Fruit fly (Drosophila melanogaster): ENCODE results near the gene CG17195.

The CG17195 gene

dm6 chr3R:25763005-25763404, 14.0 kb downstream of the CG17195 start, which contains the start of gene LpR1:
LpR1 (minus strand) TSS chr3R:25763105.
- TF ChIP-seq ttk (optimal IDR thresholded peaks at IDR 0.05) (no peak), insv (optimal IDR thresholded peaks at IDR 0.05) (no peak), psq (optimal IDR thresholded peaks at IDR 0.05) (no peak), h (optimal IDR thresholded peaks at IDR 0.05) (no peak), Sin3A (optimal IDR thresholded peaks at IDR 0.05) (no peak), Myc (optimal IDR thresholded peaks at IDR 0.05) (no peak)

- TF ChIP-seq psq (optimal IDR thresholded peaks at IDR 0.05), result no peak
- TF ChIP-seq ttk (optimal IDR thresholded peaks at IDR 0.05), result no peak
- no peak for TF ChIP-seq h (optimal IDR thresholded peaks at IDR 0.05)
- no peak for TF ChIP-seq Sin3A (optimal IDR thresholded peaks at IDR 0.05)
- TF ChIP-seq insv (optimal IDR thresholded peaks at IDR 0.05), result no peak
- TF ChIP-seq Myc (optimal IDR thresholded peaks at IDR 0.05), result no peak
Measured at dm6 chr3R:25762005-25762764, 14.8 kb downstream of the CG17195 start.

DNA sequence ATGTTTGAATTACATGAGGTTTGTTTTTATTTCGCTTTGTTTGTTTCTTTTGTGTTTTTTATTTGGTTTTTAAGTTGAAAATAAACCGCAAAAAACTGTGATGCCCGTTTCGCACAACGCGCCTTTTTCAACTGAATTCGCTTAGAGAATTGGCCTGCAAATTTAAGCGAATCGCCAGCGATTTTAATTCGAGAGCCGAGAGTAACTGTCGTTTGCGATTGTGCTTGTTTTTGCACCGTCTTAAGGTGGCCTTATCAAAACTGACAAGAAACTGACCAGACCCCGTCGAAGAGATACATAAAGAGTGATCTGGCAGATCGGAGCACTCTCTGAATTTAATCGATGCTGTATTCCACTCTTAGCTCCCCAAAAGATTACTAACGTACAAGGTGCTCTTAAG, 16.8 kb downstream of the CG17195 start:
- TF ChIP-seq h (optimal IDR thresholded peaks at IDR 0.05) (no peak), psq (optimal IDR thresholded peaks at IDR 0.05) (no peak), Sin3A (optimal IDR thresholded peaks at IDR 0.05) (no peak)

DNA sequence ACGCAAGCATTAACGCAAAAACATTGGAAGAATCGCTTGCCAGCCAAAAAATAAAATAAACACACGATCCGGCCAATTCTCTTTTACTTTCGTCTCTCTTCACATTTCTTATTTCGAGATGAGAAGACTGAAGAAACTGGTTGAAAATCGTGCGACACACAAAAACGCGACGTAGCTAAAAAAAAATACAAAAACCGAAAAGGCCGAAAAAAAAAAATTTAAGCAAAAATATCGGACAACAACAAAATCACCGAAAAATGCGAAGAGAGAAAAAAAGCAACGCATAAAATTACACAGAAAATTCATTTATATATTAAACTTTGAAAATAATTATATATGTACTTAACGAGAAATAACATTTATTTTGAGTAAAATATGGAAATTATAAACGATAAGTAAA, 17.6 kb downstream of the CG17195 start:
- TF ChIP-seq ttk (optimal IDR thresholded peaks at IDR 0.05) (no peak), Sin3A (optimal IDR thresholded peaks at IDR 0.05) (no peak), insv (optimal IDR thresholded peaks at IDR 0.05) (no peak), h (optimal IDR thresholded peaks at IDR 0.05) (no peak), psq (optimal IDR thresholded peaks at IDR 0.05) (no peak), Myc (optimal IDR thresholded peaks at IDR 0.05) (no peak)

- TF ChIP-seq h (optimal IDR thresholded peaks at IDR 0.05), result no peak
Measured at dm6 chr3R:25755864-25756507, 21.0 kb downstream of the CG17195 start.

dm6 chr3R:25754844-25755429, 22.1 kb downstream of the CG17195 start:
- no peak for TF ChIP-seq psq (optimal IDR thresholded peaks at IDR 0.05)
- TF ChIP-seq insv (optimal IDR thresholded peaks at IDR 0.05), result no peak
- no peak for TF ChIP-seq Myc (optimal IDR thresholded peaks at IDR 0.05)
- no peak for TF ChIP-seq h (optimal IDR thresholded peaks at IDR 0.05)

DNA sequence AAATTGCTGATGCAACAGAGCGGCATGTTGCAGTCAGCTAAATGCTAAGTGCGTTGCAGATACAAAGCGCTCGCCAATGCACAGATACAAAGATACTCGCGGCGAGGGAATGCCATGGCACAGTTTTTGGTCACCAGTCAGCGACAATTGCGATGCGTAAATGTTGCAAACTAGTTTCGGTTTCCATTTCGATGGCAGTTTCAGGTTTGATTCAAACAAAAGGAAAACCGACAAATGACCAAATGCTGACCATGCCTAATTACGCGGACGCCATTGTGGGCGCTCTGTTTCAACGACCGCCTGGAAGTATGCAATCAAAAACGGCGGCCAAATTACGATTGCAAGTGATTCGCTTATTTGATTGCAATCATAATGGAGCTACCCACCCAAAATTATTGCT, 23.2 kb downstream of the CG17195 start:
- no peak for TF ChIP-seq h (optimal IDR thresholded peaks at IDR 0.05)
- TF ChIP-seq Sin3A (optimal IDR thresholded peaks at IDR 0.05), result no peak
- TF ChIP-seq insv (optimal IDR thresholded peaks at IDR 0.05), result no peak
- TF ChIP-seq ttk (optimal IDR thresholded peaks at IDR 0.05), result no peak
- TF ChIP-seq psq (optimal IDR thresholded peaks at IDR 0.05), result no peak
- TF ChIP-seq Myc (optimal IDR thresholded peaks at IDR 0.05), result no peak

DNA sequence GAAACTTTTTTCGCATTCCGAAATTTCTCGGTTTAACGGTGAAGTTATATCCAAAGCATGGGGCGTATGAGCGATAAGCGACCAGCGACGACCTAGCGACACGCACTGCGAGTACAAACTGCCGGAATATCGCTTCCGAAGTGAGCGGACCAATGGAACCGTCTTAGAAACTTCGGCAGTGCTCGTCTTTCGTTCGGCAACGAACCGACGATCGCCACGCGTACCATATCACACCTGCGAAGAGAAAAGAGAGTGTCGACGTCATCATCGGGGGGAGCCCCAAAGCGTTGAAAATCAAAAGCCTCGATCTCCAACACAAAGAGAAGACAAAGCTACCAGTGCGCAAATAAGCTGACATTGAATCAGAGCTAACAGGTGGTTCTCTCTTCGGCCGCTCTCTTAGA, 36.6 kb downstream of the CG17195 start, which contains the start of gene LpR2:
LpR2 (minus strand) TSS at position 118 of the 404 bp plus-strand sequence.
- TF ChIP-seq h (optimal IDR thresholded peaks at IDR 0.05) (no peak), ttk (optimal IDR thresholded peaks at IDR 0.05) (no peak), Sin3A (optimal IDR thresholded peaks at IDR 0.05) (no peak), insv (optimal IDR thresholded peaks at IDR 0.05) (no peak), psq (optimal IDR thresholded peaks at IDR 0.05) (no peak), Myc (optimal IDR thresholded peaks at IDR 0.05) (no peak)

DNA sequence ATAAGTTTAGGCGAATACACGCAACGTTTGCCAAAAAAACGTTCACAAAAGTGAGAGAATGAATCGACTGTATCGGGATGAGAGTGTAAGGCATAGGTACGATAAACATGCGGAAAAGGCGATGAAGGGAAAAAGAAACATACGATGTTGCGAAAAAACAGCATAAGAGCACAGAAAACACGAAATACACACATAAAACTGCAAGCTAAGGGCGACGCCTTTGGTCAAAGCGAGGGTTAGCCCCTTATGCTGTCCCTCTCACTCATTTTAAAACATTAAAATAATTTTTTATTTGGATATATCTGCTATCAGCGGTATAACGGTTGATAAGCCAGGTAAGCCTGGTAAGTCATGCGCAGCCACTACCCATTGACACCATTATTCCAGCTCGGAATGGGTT, 37.3 kb downstream of the CG17195 start:
- TF ChIP-seq Sin3A (optimal IDR thresholded peaks at IDR 0.05) (no peak), ttk (optimal IDR thresholded peaks at IDR 0.05) (no peak), h (optimal IDR thresholded peaks at IDR 0.05) (no peak), Myc (optimal IDR thresholded peaks at IDR 0.05) (no peak), psq (optimal IDR thresholded peaks at IDR 0.05) (no peak), insv (optimal IDR thresholded peaks at IDR 0.05) (no peak)

- TF ChIP-seq ttk (optimal IDR thresholded peaks at IDR 0.05) (no peak), insv (optimal IDR thresholded peaks at IDR 0.05) (no peak), Sin3A (optimal IDR thresholded peaks at IDR 0.05) (no peak)
Measured at dm6 chr3R:25737735-25738371, 39.1 kb downstream of the CG17195 start.

dm6 chr3R:25735801-25736068, 41.3 kb downstream of the CG17195 start:
- TF ChIP-seq insv (optimal IDR thresholded peaks at IDR 0.05) (no peak), h (optimal IDR thresholded peaks at IDR 0.05) (no peak), ttk (optimal IDR thresholded peaks at IDR 0.05) (no peak), psq (optimal IDR thresholded peaks at IDR 0.05) (no peak), Myc (optimal IDR thresholded peaks at IDR 0.05) (no peak), Sin3A (optimal IDR thresholded peaks at IDR 0.05) (no peak)

DNA sequence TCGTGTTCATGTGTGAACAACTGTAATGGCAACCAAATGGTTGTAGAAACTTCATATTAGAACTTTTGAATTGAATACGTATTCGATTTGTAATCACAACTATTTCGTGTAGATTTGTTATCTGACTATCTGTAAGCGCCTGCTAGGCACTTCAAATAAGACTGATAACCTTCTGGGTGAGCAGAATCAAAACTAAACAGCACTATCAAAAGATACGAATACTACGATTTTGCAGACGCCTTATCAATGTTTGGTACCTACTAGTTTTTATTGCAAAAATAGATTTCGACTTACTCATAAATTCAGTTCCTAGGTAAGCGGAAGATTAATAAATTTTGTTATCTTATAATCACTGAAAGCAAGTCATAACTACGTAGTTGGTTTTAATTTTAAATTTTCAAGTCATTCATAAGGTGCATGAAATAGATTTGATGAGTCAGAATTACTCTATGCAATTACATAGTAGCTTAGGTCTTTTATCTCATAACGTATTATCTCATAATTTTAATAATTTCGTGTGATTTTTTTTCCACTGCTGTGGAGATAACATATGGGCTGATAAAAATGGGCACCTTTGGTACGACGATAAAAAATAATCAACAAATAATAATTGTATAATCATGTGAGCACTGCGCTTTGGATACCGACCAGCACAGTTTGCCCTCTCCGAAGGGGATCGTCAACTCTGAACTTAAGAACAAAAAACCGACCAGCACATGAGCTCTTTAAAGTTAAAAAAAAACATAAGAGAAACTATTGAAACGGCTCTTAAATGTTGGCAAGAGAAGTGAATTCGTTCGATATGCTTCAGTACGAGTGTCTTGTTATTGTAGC, 41.8 kb downstream of the CG17195 start:
- TF ChIP-seq ttk (optimal IDR thresholded peaks at IDR 0.05), result no peak
- TF ChIP-seq psq (optimal IDR thresholded peaks at IDR 0.05), result no peak
- TF ChIP-seq h (optimal IDR thresholded peaks at IDR 0.05), result no peak
- no peak for TF ChIP-seq Sin3A (optimal IDR thresholded peaks at IDR 0.05)
- no peak for TF ChIP-seq insv (optimal IDR thresholded peaks at IDR 0.05)
- no peak for TF ChIP-seq Myc (optimal IDR thresholded peaks at IDR 0.05)
